In the genomic region with DNA sequence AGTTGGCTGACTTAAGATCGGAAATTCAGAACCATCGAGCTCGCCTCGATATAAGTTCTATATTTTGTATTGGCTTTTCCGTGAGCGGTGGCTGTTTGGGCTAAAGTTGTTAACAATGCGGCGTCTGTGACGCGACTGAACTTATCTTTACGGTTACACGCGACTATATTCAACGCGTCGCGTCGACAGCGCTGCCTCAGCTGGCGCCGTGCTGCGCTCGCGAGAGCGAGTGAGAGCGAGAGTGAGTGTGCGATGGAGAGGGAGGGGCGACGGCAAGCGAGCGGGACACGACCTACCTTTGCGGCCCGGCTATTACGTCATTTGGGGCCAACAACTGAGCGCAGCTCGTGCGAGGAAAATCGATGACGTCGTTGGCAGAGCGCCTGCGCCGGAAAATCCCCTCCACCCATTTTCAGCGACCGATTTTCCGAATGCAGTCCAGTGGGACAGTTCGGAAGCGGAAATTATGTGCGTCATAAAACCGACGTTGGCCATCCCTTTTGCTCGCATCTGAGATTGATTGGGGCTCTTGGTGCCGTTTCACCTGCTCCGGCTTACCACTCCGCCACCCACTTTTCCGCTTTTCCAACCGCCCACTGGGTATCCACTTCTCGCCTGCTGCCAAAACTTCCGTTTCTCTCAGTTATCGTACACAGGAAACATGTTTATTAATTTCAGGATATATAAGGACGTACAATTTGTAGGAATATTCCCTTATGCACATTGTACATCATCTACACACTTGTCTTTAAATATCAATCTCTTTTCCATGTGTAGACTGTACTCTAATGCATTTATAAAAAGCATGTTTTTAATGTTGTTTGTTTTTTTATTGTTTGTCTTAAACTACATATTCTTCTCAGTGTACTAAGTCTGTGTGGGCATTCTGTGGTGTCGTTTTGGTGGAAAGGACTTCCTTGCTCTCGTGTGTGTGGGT, we compare ENCODE assay signal across 3 fruit fly cellular contexts.
TF ChIP-seq lines count a peak whose summit lies in the region.

A gene (minus strand): TSS at position 121 of the 937 bp plus-strand sequence.

TF ChIP-seq in whole organism, adult, 20 proteins besides CTCF, POLR2A, EP300 and RAD21 (continued from another document):
- TF ChIP-seq Mnt (GFP tag; optimal IDR thresholded peaks at IDR 0.05; lab: Kevin White, UChicago) (peak; percentile 49), CG12768 (GFP tag; optimal IDR thresholded peaks at IDR 0.05; lab: Kevin White, UChicago) (peak; percentile 35)
TF ChIP-seq in whole organism, adult: peak in this region for 10.

TF ChIP-seq in whole organism, embryonic, 481 proteins besides CTCF, POLR2A, EP300 and RAD21 (continued from another document and continues in another):
- TF ChIP-seq dan (GFP tag; IDR thresholded peaks at IDR 0.05; lab: Robert Waterston, UW) (no peak), CG18619 (GFP tag; optimal IDR thresholded peaks at IDR 0.05; lab: Kevin White, UChicago) (peak; percentile 26), CG1832 (GFP tag; optimal IDR thresholded peaks at IDR 0.05; lab: Kevin White, UChicago) (peak; percentile 47), Stat92E (GFP tag; optimal IDR thresholded peaks at IDR 0.05; lab: Kevin White, UChicago) (no peak), Nf-YA (GFP tag; IDR thresholded peaks at IDR 0.05; lab: Robert Waterston, UW) (no peak), CG3065 (GFP tag; optimal IDR thresholded peaks at IDR 0.05; lab: Kevin White, UChicago) (no peak), ro (GFP tag; IDR thresholded peaks at IDR 0.05; lab: Robert Waterston, UW) (no peak), Doc3 (GFP tag; IDR thresholded peaks at IDR 0.05; lab: Robert Waterston, UW; ENCODE audit: partially characterized antibody) (no peak), mirr (GFP tag; optimal IDR thresholded peaks at IDR 0.05; lab: Kevin White, UChicago) (peak; percentile 30), ems (GFP tag; optimal IDR thresholded peaks at IDR 0.05; lab: Kevin White, UChicago) (no peak), az2 (GFP tag; optimal IDR thresholded peaks at IDR 0.05; lab: Kevin White, UChicago) (peak; percentile 18), ranshi (GFP tag; IDR thresholded peaks at IDR 0.05; lab: Robert Waterston, UW) (no peak), salm (tag; optimal IDR thresholded peaks at IDR 0.05; lab: Kevin White, UChicago) (no peak), CG3726 (GFP tag; IDR thresholded peaks at IDR 0.05; lab: Robert Waterston, UW) (0 out of 3 replicates have a peak, but pooled peaks have one; percentile 43), CG4617 (GFP tag; optimal IDR thresholded peaks at IDR 0.05; lab: Kevin White, UChicago; ENCODE audit: borderline replicate concordance) (no peak), Dll (GFP tag; IDR thresholded peaks at IDR 0.05; lab: Robert Waterston, UW; ENCODE audit: partially characterized antibody) (peak; percentile 33; the same call in 1 of the 4 replicates), PHDP (tag; optimal IDR thresholded peaks at IDR 0.05; lab: Kevin White, UChicago) (peak; percentile 62), CG32767 (GFP tag; IDR thresholded peaks at IDR 0.05; lab: Robert Waterston, UW) (no peak), CG5180 (GFP tag; optimal IDR thresholded peaks at IDR 0.05; lab: Kevin White, UChicago) (no peak), CG12744 (GFP tag; optimal IDR thresholded peaks at IDR 0.05; lab: Kevin White, UChicago) (no peak), gce (GFP tag; IDR thresholded peaks at IDR 0.05; lab: Robert Waterston, UW) (no peak), ERR (GFP tag; optimal IDR thresholded peaks at IDR 0.05; lab: Kevin White, UChicago) (peak; percentile 9), Camta (GFP tag; optimal IDR thresholded peaks at IDR 0.05; lab: Kevin White, UChicago) (no peak), CG7372 (GFP tag; IDR thresholded peaks at IDR 0.05; lab: Robert Waterston, UW) (no peak), Opbp (GFP tag; IDR thresholded peaks at IDR 0.05; lab: Robert Waterston, UW; ENCODE audit: partially characterized antibody) (no peak), CG31388 (GFP tag; optimal IDR thresholded peaks at IDR 0.05; lab: Kevin White, UChicago) (no peak), Eip74EF (GFP tag; optimal IDR thresholded peaks at IDR 0.05; lab: Kevin White, UChicago) (no peak), CG10431 (GFP tag; optimal IDR thresholded peaks at IDR 0.05; lab: Kevin White, UChicago) (peak; percentile 41), CG6854 (GFP tag; optimal IDR thresholded peaks at IDR 0.05; lab: Kevin White, UChicago) (peak; percentile 31), CG2116 (GFP tag; optimal IDR thresholded peaks at IDR 0.05; lab: Kevin White, UChicago) (no peak), CG9609 (GFP tag; optimal IDR thresholded peaks at IDR 0.05; lab: Kevin White, UChicago) (peak; percentile 13), CG31441 (GFP tag; IDR thresholded peaks at IDR 0.05; lab: Robert Waterston, UW) (no peak), mam (GFP tag; optimal IDR thresholded peaks at IDR 0.05; lab: Kevin White, UChicago) (peak; percentile 49), Tbp (GFP tag; optimal IDR thresholded peaks at IDR 0.05; lab: Kevin White, UChicago) (no peak), lab (GFP tag; optimal IDR thresholded peaks at IDR 0.05; lab: Kevin White, UChicago) (peak; percentile 83), ftz-f1 (GFP tag; optimal IDR thresholded peaks at IDR 0.05; lab: Kevin White, UChicago) (no peak), sisA (GFP tag; IDR thresholded peaks at IDR 0.05; lab: Robert Waterston, UW) (peak; percentile 49), wor (GFP tag; IDR thresholded peaks at IDR 0.05; lab: Robert Waterston, UW) (0 out of 2 replicates have a peak, but pooled peaks have one; percentile 12), fd102C (GFP tag; optimal IDR thresholded peaks at IDR 0.05; lab: Kevin White, UChicago) (no peak), NfI (GFP tag; optimal IDR thresholded peaks at IDR 0.05; lab: Kevin White, UChicago) (peak; percentile 41), Jarid2 (GFP tag; optimal IDR thresholded peaks at IDR 0.05; lab: Kevin White, UChicago) (peak; percentile 73), CG12071 (GFP tag; optimal IDR thresholded peaks at IDR 0.05; lab: Kevin White, UChicago) (peak; percentile 54), CG4282 (GFP tag; optimal IDR thresholded peaks at IDR 0.05; lab: Kevin White, UChicago) (no peak), CG16815 (GFP tag; optimal IDR thresholded peaks at IDR 0.05; lab: Kevin White, UChicago) (no peak), sna (GFP tag; IDR thresholded peaks at IDR 0.05; lab: Robert Waterston, UW; ENCODE audit: partially characterized antibody) (peak; percentile 61), jigr1 (GFP tag; IDR thresholded peaks at IDR 0.05; lab: Robert Waterston, UW) (no peak), Mrtf (GFP tag; IDR thresholded peaks at IDR 0.05; lab: Robert Waterston, UW) (0 out of 3 replicates have a peak, but pooled peaks have one; percentile 35), CG7745 (tag; optimal IDR thresholded peaks at IDR 0.05; lab: Kevin White, UChicago) (no peak), chn (GFP tag; optimal IDR thresholded peaks at IDR 0.05; lab: Kevin White, UChicago) (no peak), CG34224 (GFP tag; IDR thresholded peaks at IDR 0.05; lab: Robert Waterston, UW; ENCODE audit: partially characterized antibody) (peak; percentile 66; the same call in 2 of the 3 replicates), CG17912 (GFP tag; optimal IDR thresholded peaks at IDR 0.05; lab: Kevin White, UChicago) (no peak), Hmr (GFP tag; optimal IDR thresholded peaks at IDR 0.05; lab: Kevin White, UChicago) (peak; percentile 78), CG7928 (GFP tag; optimal IDR thresholded peaks at IDR 0.05; lab: Kevin White, UChicago) (no peak), CoRest (tag; optimal IDR thresholded peaks at IDR 0.05; lab: Kevin White, UChicago) (peak; percentile 44), Bteb2 (GFP tag; optimal IDR thresholded peaks at IDR 0.05; lab: Kevin White, UChicago) (no peak), shn (GFP tag; optimal IDR thresholded peaks at IDR 0.05; lab: Kevin White, UChicago) (no peak), CG14965 (GFP tag; optimal IDR thresholded peaks at IDR 0.05; lab: Kevin White, UChicago; ENCODE audit: borderline replicate concordance) (no peak)

TF ChIP-seq in whole organism, prepupa, 60 proteins besides CTCF, POLR2A, EP300 and RAD21 (continued from another document):
- TF ChIP-seq Met (GFP tag; optimal IDR thresholded peaks at IDR 0.05; lab: Kevin White, UChicago) (no peak), Sox14 (GFP tag; optimal IDR thresholded peaks at IDR 0.05; lab: Kevin White, UChicago) (no peak), eg (GFP tag; IDR thresholded peaks at IDR 0.05; lab: Robert Waterston, UW) (peak; percentile 66), CG15336 (GFP tag; IDR thresholded peaks at IDR 0.05; lab: Robert Waterston, UW) (no peak), esn (GFP tag; optimal IDR thresholded peaks at IDR 0.05; lab: Kevin White, UChicago) (no peak), Sox102F (GFP tag; optimal IDR thresholded peaks at IDR 0.05; lab: Kevin White, UChicago) (no peak), Hr38 (GFP tag; optimal IDR thresholded peaks at IDR 0.05; lab: Kevin White, UChicago) (no peak), pdm3 (GFP tag; optimal IDR thresholded peaks at IDR 0.05; lab: Kevin White, UChicago) (peak; percentile 6), achi (GFP tag; optimal IDR thresholded peaks at IDR 0.05; lab: Kevin White, UChicago) (no peak), Sox15 (GFP tag; optimal IDR thresholded peaks at IDR 0.05; lab: Kevin White, UChicago) (no peak), CG6808 (GFP tag; optimal IDR thresholded peaks at IDR 0.05; lab: Kevin White, UChicago) (no peak), CG6276 (GFP tag; optimal IDR thresholded peaks at IDR 0.05; lab: Kevin White, UChicago) (no peak), CG6163 (GFP tag; IDR thresholded peaks at IDR 0.05; lab: Robert Waterston, UW) (no peak), Ets96B (tag; optimal IDR thresholded peaks at IDR 0.05; lab: Kevin White, UChicago) (peak; percentile 3), salr (GFP tag; optimal IDR thresholded peaks at IDR 0.05; lab: Kevin White, UChicago) (no peak), Ets21C (GFP tag; optimal IDR thresholded peaks at IDR 0.05; lab: Kevin White, UChicago) (no peak), Eip75B (GFP tag; optimal IDR thresholded peaks at IDR 0.05; lab: Kevin White, UChicago) (no peak), acj6 (GFP tag; optimal IDR thresholded peaks at IDR 0.05; lab: Kevin White, UChicago) (no peak), CG11902 (GFP tag; optimal IDR thresholded peaks at IDR 0.05; lab: Kevin White, UChicago) (no peak), CG34406 (GFP tag; optimal IDR thresholded peaks at IDR 0.05; lab: Kevin White, UChicago) (no peak), CG1621 (tag; optimal IDR thresholded peaks at IDR 0.05; lab: Kevin White, UChicago) (peak; percentile 35), CG6792 (GFP tag; optimal IDR thresholded peaks at IDR 0.05; lab: Kevin White, UChicago) (no peak), CG31627 (GFP tag; optimal IDR thresholded peaks at IDR 0.05; lab: Kevin White, UChicago) (no peak), CG32006 (GFP tag; optimal IDR thresholded peaks at IDR 0.05; lab: Kevin White, UChicago) (peak; percentile 42), Hr39 (GFP tag; optimal IDR thresholded peaks at IDR 0.05; lab: Kevin White, UChicago) (no peak), OdsH (GFP tag; optimal IDR thresholded peaks at IDR 0.05; lab: Kevin White, UChicago) (no peak), topi (GFP tag; optimal IDR thresholded peaks at IDR 0.05; lab: Kevin White, UChicago) (no peak), fd85E (GFP tag; optimal IDR thresholded peaks at IDR 0.05; lab: Kevin White, UChicago) (no peak), CG6854 (GFP tag; optimal IDR thresholded peaks at IDR 0.05; lab: Kevin White, UChicago) (no peak), spab (GFP tag; optimal IDR thresholded peaks at IDR 0.05; lab: Kevin White, UChicago) (no peak), dsx (GFP tag; optimal IDR thresholded peaks at IDR 0.05; lab: Kevin White, UChicago; ENCODE audit: poor library complexity, severe bottlenecking) (no peak), Eip93F (GFP tag; optimal IDR thresholded peaks at IDR 0.05; lab: Kevin White, UChicago) (no peak), CG3919 (GFP tag; optimal IDR thresholded peaks at IDR 0.05; lab: Kevin White, UChicago) (peak; percentile 26), cyc (GFP tag; optimal IDR thresholded peaks at IDR 0.05; lab: Kevin White, UChicago) (no peak), Hr4 (GFP tag; optimal IDR thresholded peaks at IDR 0.05; lab: Kevin White, UChicago) (peak; percentile 62), ss (GFP tag; optimal IDR thresholded peaks at IDR 0.05; lab: Kevin White, UChicago) (peak; percentile 8 to 15), CG8632 (GFP tag; optimal IDR thresholded peaks at IDR 0.05; lab: Kevin White, UChicago) (no peak), CG8319 (GFP tag; optimal IDR thresholded peaks at IDR 0.05; lab: Kevin White, UChicago) (no peak), Lpt (GFP tag; optimal IDR thresholded peaks at IDR 0.05; lab: Kevin White, UChicago) (no peak), Blimp-1 (GFP tag; optimal IDR thresholded peaks at IDR 0.05; lab: Kevin White, UChicago) (peak; percentile 72), CG3032 (tag; optimal IDR thresholded peaks at IDR 0.05; lab: Kevin White, UChicago) (no peak), Eip78C (GFP tag; lab: Kevin White, UChicago) (peak; percentile 58), dac (GFP tag; optimal IDR thresholded peaks at IDR 0.05; lab: Kevin White, UChicago) (no peak), CG16779 (tag; optimal IDR thresholded peaks at IDR 0.05; lab: Kevin White, UChicago) (peak; percentile 17)
